Worm (Caenorhabditis elegans) whole organism, L2 larva: ENCODE results near the gene gst-21.

Source experiments
- C34F6.9 ChIP-seq: fragments of 150-350 bp; optimal IDR thresholded peaks from 2 replicates; lab custom pipeline; 2014; ENCODE audit warnings: missing biosample characterization, missing genetic modification characterization
- F13H6.1 ChIP-seq: sonication (generic microtip); optimal IDR thresholded peaks from 2 replicates; lab custom pipeline; 2016; ENCODE audit warnings: missing genetic modification characterization, missing compliant biosample characterization
- R02D3.7 ChIP-seq: fragments of 150-350 bp; optimal IDR thresholded peaks from 2 replicates; lab custom pipeline; 2014; ENCODE audit warnings: missing biosample characterization, missing genetic modification characterization
- ZK546.5 ChIP-seq: sonication (generic microtip); optimal IDR thresholded peaks from 2 replicates; lab custom pipeline; 2017; ENCODE audit warnings: missing biosample characterization, missing genetic modification characterization
- alr-1 ChIP-seq: fragments of 150-350 bp; optimal IDR thresholded peaks from 2 replicates; lab custom pipeline; 2014; ENCODE audit warnings: missing biosample characterization, missing genetic modification characterization
- aly-2 ChIP-seq: fragments of 150-350 bp; optimal IDR thresholded peaks from 2 replicates; lab custom pipeline; 2014; ENCODE audit warnings: missing biosample characterization, missing genetic modification characterization
- blmp-1 ChIP-seq: sonication (generic microtip); optimal IDR thresholded peaks from 2 replicates; lab custom pipeline; 2017; ENCODE audit warnings: missing genetic modification characterization, mild to moderate bottlenecking, missing compliant biosample characterization, antibody characterized with exemption, moderate library complexity; ENCODE audit not compliant: insufficient read depth
- ceh-16 ChIP-seq: fragments of 150-350 bp; optimal IDR thresholded peaks from 2 replicates; lab custom pipeline; 2014; ENCODE audit warnings: missing biosample characterization, missing genetic modification characterization
- ceh-82 ChIP-seq: fragments of 150-350 bp; optimal IDR thresholded peaks from 2 replicates; lab custom pipeline; 2014; ENCODE audit warnings: missing biosample characterization, missing genetic modification characterization
- crh-2 ChIP-seq: sonication (generic microtip); optimal IDR thresholded peaks from 2 replicates; lab custom pipeline; 2017; ENCODE audit warnings: missing biosample characterization, missing genetic modification characterization
- dmd-4 ChIP-seq: sonication (generic microtip); optimal IDR thresholded peaks from 2 replicates; lab custom pipeline; 2017; ENCODE audit warnings: missing biosample characterization, missing genetic modification characterization
- egl-27 ChIP-seq: sonication (generic microtip); optimal IDR thresholded peaks from 3 replicates; lab custom pipeline; 2017; ENCODE audit warnings: missing biosample characterization, missing genetic modification reagents, missing genetic modification characterization
- elt-3 ChIP-seq: sonication (generic microtip); optimal IDR thresholded peaks from 2 replicates; lab custom pipeline; 2017; ENCODE audit warnings: missing biosample characterization, missing genetic modification characterization
- gmeb-1 ChIP-seq: fragments of 150-350 bp; optimal IDR thresholded peaks from 2 replicates; lab custom pipeline; 2014; ENCODE audit warnings: missing biosample characterization, missing genetic modification characterization
- lin-11 ChIP-seq: fragments of 150-350 bp; sonication (generic microtip); optimal IDR thresholded peaks from 2 replicates; lab custom pipeline; 2014; ENCODE audit warnings: missing biosample characterization, missing genetic modification characterization, inconsistent platforms, mixed read lengths
- lin-39 ChIP-seq: fragments of 150-350 bp; optimal IDR thresholded peaks from 2 replicates; lab custom pipeline; 2014; ENCODE audit warnings: missing biosample characterization, missing genetic modification reagents, missing genetic modification characterization
- lsy-2 ChIP-seq, 2 experiments: fragments of 150-350 bp in 1 of 2; sonication (generic microtip) in 1 of 2; optimal IDR thresholded peaks; 2 replicates each; lab custom pipeline; 2014 to 2017; ENCODE audit warnings: missing biosample characterization in 2 of 2, missing genetic modification characterization in 2 of 2
- mab-5 ChIP-seq: fragments of 150-350 bp; optimal IDR thresholded peaks from 2 replicates; lab custom pipeline; 2014; ENCODE audit warnings: missing biosample characterization, missing genetic modification characterization
- mdl-1 ChIP-seq, 2 experiments: fragments of 150-350 bp in 1 of 2; sonication (generic microtip) in 1 of 2; optimal IDR thresholded peaks; 2 replicates each; lab custom pipeline; 2017; ENCODE audit warnings: missing biosample characterization in 2 of 2, missing genetic modification characterization in 2 of 2
- nhr-10 ChIP-seq: sonication (generic microtip); optimal IDR thresholded peaks from 2 replicates; lab custom pipeline; 2017; ENCODE audit warnings: missing biosample characterization, missing genetic modification characterization
- nhr-129 ChIP-seq: fragments of 150-350 bp; optimal IDR thresholded peaks from 2 replicates; lab custom pipeline; 2014; ENCODE audit warnings: missing biosample characterization, missing genetic modification characterization
- nhr-21 ChIP-seq: fragments of 150-350 bp; optimal IDR thresholded peaks from 2 replicates; lab custom pipeline; 2014; ENCODE audit warnings: missing biosample characterization, missing genetic modification characterization
- nhr-23 ChIP-seq: fragments of 150-350 bp; optimal IDR thresholded peaks from 2 replicates; lab custom pipeline; 2014; ENCODE audit warnings: missing biosample characterization, missing genetic modification reagents, missing genetic modification characterization
- nhr-237 ChIP-seq: fragments of 150-350 bp; optimal IDR thresholded peaks from 2 replicates; lab custom pipeline; 2014; ENCODE audit warnings: missing biosample characterization, missing genetic modification characterization
- nhr-25 ChIP-seq: fragments of 150-350 bp; sonication (generic microtip); optimal IDR thresholded peaks from 3 replicates; lab custom pipeline; 2014; ENCODE audit warnings: missing biosample characterization, missing genetic modification characterization
- nhr-6 ChIP-seq: fragments of 150-350 bp; optimal IDR thresholded peaks from 2 replicates; lab custom pipeline; 2014; ENCODE audit warnings: missing biosample characterization, missing genetic modification characterization
- nhr-77 ChIP-seq: fragments of 150-350 bp; optimal IDR thresholded peaks from 2 replicates; lab custom pipeline; 2014; ENCODE audit warnings: missing biosample characterization, missing genetic modification characterization
- peb-1 ChIP-seq: fragments of 150-350 bp; optimal IDR thresholded peaks from 2 replicates; lab custom pipeline; 2014; ENCODE audit warnings: missing biosample characterization, missing genetic modification characterization
- sem-4 ChIP-seq: fragments of 150-350 bp; optimal IDR thresholded peaks from 2 replicates; lab custom pipeline; 2014; ENCODE audit warnings: missing biosample characterization, missing genetic modification reagents, missing genetic modification characterization
- skn-1 ChIP-seq: sonication (generic microtip); optimal IDR thresholded peaks from 2 replicates; lab custom pipeline; 2017; ENCODE audit warnings: missing biosample characterization, missing genetic modification characterization
- sma-3 ChIP-seq: sonication (generic microtip); optimal IDR thresholded peaks from 2 replicates; lab custom pipeline; 2016; ENCODE audit warnings: missing genetic modification reagents, missing genetic modification characterization, missing compliant biosample characterization
- unc-39 ChIP-seq: fragments of 150-350 bp; optimal IDR thresholded peaks from 2 replicates; lab custom pipeline; 2014; ENCODE audit warnings: missing biosample characterization, missing genetic modification characterization
- unc-62 ChIP-seq: fragments of 150-350 bp; optimal IDR thresholded peaks from 2 replicates; lab custom pipeline; 2014; ENCODE audit warnings: missing biosample characterization, missing genetic modification reagents, missing genetic modification characterization
- zag-1 ChIP-seq: fragments of 150-350 bp; optimal IDR thresholded peaks from 2 replicates; lab custom pipeline; 2014; ENCODE audit warnings: missing biosample characterization, missing genetic modification characterization
- ztf-11 ChIP-seq: sonication (generic microtip); optimal IDR thresholded peaks from 2 replicates; lab custom pipeline; 2017; ENCODE audit warnings: missing biosample characterization, missing genetic modification characterization
- ztf-4 ChIP-seq: fragments of 150-350 bp; optimal IDR thresholded peaks from 2 replicates; lab custom pipeline; 2014; ENCODE audit warnings: missing biosample characterization, missing genetic modification characterization

Gene gst-21

ce11 chrV:1741074-1741473, 9.3 kb upstream of the gst-21 start, which contains the start of gene srab-25:
srab-25 (minus strand) TSS chrV:1741174.
- TF ChIP-seq egl-27 (tag; lab: Kevin White, UChicago) (no peak), nhr-23 (tag; lab: Kevin White, UChicago) (no peak), F13H6.1 (tag; lab: Kevin White, UChicago) (no peak), ceh-16 (tag; lab: Kevin White, UChicago) (no peak), sma-3 (GFP tag; lab: Kevin White, UChicago) (no peak), dmd-4 (tag; lab: Kevin White, UChicago) (no peak), blmp-1 (tag; lab: Kevin White, UChicago) (no peak), nhr-10 (tag; lab: Kevin White, UChicago) (no peak), zag-1 (tag; lab: Kevin White, UChicago) (no peak), nhr-129 (no peak), mdl-1 (tag; optimal IDR thresholded peaks at IDR 0.05; lab: Kevin White, UChicago) (no peak), peb-1 (tag; lab: Kevin White, UChicago) (no peak)
- TF ChIP-seq, all 48 proteins: peak for 0

DNA sequence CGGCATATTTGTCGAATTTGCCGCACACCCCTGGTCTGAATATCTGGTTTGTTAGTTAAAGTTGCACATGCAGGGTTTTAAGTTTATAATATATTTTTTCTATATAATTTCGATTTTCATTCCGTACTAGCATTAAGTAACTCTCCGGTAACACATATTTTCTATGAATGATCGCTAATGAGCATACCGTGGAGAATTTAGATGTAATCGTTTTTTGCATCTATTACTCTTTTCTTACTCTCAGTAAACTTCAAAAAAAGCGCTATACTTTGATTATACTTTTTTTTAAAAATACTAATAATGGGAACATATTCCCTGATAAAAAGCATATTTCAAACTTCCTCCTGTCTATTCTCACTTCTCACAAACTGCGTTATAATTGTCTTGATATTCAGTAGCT, 2.8 kb upstream of the gst-21 start, which contains the start of gene str-160:
Gene str-160 (plus strand): TSS at position 301 of the 400 bp plus-strand sequence.
- TF ChIP-seq aly-2 (tag; lab: Kevin White, UChicago): no peak
- TF ChIP-seq nhr-25 (tag; lab: Kevin White, UChicago): no peak
- TF ChIP-seq nhr-10 (tag; lab: Kevin White, UChicago): no peak
- no peak for TF ChIP-seq lsy-2 (tag; optimal IDR thresholded peaks at IDR 0.05; lab: Kevin White, UChicago)
- TF ChIP-seq nhr-21 (tag; lab: Kevin White, UChicago): no peak
- TF ChIP-seq zag-1 (tag; lab: Kevin White, UChicago): no peak
- no peak for TF ChIP-seq nhr-77 (tag; lab: Kevin White, UChicago)
- no peak for TF ChIP-seq elt-3 (tag; lab: Kevin White, UChicago)
- no peak for TF ChIP-seq dmd-4 (tag; lab: Kevin White, UChicago)
- no peak for TF ChIP-seq lin-11 (tag; lab: Kevin White, UChicago)
- TF ChIP-seq egl-27 (tag; lab: Kevin White, UChicago): no peak
- no peak for TF ChIP-seq R02D3.7 (tag; lab: Kevin White, UChicago)
- no peak for TF ChIP-seq skn-1 (tag; lab: Kevin White, UChicago)
- TF ChIP-seq C34F6.9 (tag; lab: Kevin White, UChicago): no peak
- TF ChIP-seq mab-5 (tag; lab: Kevin White, UChicago): no peak

ce11 chrV:1725353-1725752, 6.5 kb downstream of the gst-21 start, which contains the start of gene sri-27:
sri-27 (plus strand) TSS chrV:1725653.
- TF ChIP-seq nhr-23 (tag; lab: Kevin White, UChicago) (no peak), F13H6.1 (tag; lab: Kevin White, UChicago) (no peak), gmeb-1 (tag; lab: Kevin White, UChicago) (no peak), ceh-16 (tag; lab: Kevin White, UChicago) (no peak), nhr-77 (tag; lab: Kevin White, UChicago) (no peak)

- TF ChIP-seq lin-39 (tag; lab: Kevin White, UChicago) (no peak), elt-3 (tag; lab: Kevin White, UChicago) (no peak), peb-1 (tag; lab: Kevin White, UChicago) (no peak), sem-4 (no peak), ceh-82 (no peak), unc-39 (tag; lab: Kevin White, UChicago) (no peak), nhr-6 (tag; lab: Kevin White, UChicago) (no peak), alr-1 (tag; lab: Kevin White, UChicago) (no peak), nhr-21 (tag; lab: Kevin White, UChicago) (no peak), F13H6.1 (tag; lab: Kevin White, UChicago) (no peak), ZK546.5 (no peak), unc-62 (GFP tag; lab: Kevin White, UChicago) (no peak), ztf-11 (tag; lab: Kevin White, UChicago) (no peak), sma-3 (GFP tag; lab: Kevin White, UChicago) (no peak), ceh-16 (tag; lab: Kevin White, UChicago) (no peak), crh-2 (tag; lab: Kevin White, UChicago) (no peak), nhr-10 (tag; lab: Kevin White, UChicago) (no peak), nhr-237 (tag; lab: Kevin White, UChicago) (no peak), ztf-4 (tag; lab: Kevin White, UChicago) (no peak)
Measured at ce11 chrV:1721966-1722365, 9.9 kb downstream of the gst-21 start, which contains the start of gene srw-101. srw-101 (plus strand) TSS chrV:1722266.
